Fruit fly (Drosophila melanogaster) whole organism, wandering third instar larva: ENCODE results near the gene Zasp66.

ENCODE experiments used
- Abd-B ChIP-seq: fragments of >200 bp; optimal IDR thresholded peaks from 2 replicates; lab custom pipeline; 2017; ENCODE audit warnings: missing biosample characterization, missing genetic modification characterization
- CG32264 ChIP-seq: fragments of 200-800 bp; sonication (Bioruptor generic); optimal IDR thresholded peaks from 2 replicates; lab custom pipeline; 2016; ENCODE audit warnings: missing biosample characterization, missing genetic modification characterization
- CG9705 ChIP-seq: fragments of 200-800 bp; sonication (Bioruptor generic); optimal IDR thresholded peaks from 2 replicates; lab custom pipeline; 2018; ENCODE audit warnings: missing biosample characterization, mild to moderate bottlenecking, missing genetic modification characterization
- CrebA ChIP-seq: fragments of 200-800 bp; sonication (Bioruptor generic); optimal IDR thresholded peaks from 2 replicates; lab custom pipeline; 2016; ENCODE audit warnings: missing biosample characterization, mild to moderate bottlenecking, missing genetic modification characterization, borderline replicate concordance
- Dfd ChIP-seq: fragments of >200 bp; optimal IDR thresholded peaks from 2 replicates; lab custom pipeline; 2017; ENCODE audit warnings: missing biosample characterization, missing genetic modification characterization
- Dif ChIP-seq: fragments of 200-275, 200-300 bp; sonication (Bioruptor generic); optimal IDR thresholded peaks from 2 replicates; lab custom pipeline; 2018; ENCODE audit warnings: missing biosample characterization, missing genetic modification characterization; ENCODE audit not compliant: partially characterized antibody
- GATAd ChIP-seq: sonication (Bioruptor generic); optimal IDR thresholded peaks from 2 replicates; lab custom pipeline; 2016; ENCODE audit warnings: missing biosample characterization, missing genetic modification characterization
- HLH106 ChIP-seq: fragments of 200-800 bp; optimal IDR thresholded peaks from 3 replicates; lab custom pipeline; 2019; ENCODE audit warnings: missing biosample characterization, mild to moderate bottlenecking, missing genetic modification characterization, moderate library complexity
- Hnf4 ChIP-seq: fragments of 200-800 bp; sonication (Bioruptor generic); optimal IDR thresholded peaks from 2 replicates; lab custom pipeline; 2016; ENCODE audit warnings: missing biosample characterization, mild to moderate bottlenecking, missing genetic modification characterization
- Hr78 ChIP-seq: fragments of >200 bp; optimal IDR thresholded peaks from 2 replicates; lab custom pipeline; 2017; ENCODE audit warnings: missing biosample characterization, missing genetic modification characterization
- Hr83 ChIP-seq: fragments of 200-300 bp; sonication (Bioruptor generic); optimal IDR thresholded peaks from 2 replicates; lab custom pipeline; 2016; ENCODE audit warnings: missing biosample characterization, mild to moderate bottlenecking, missing genetic modification characterization, moderate library complexity; ENCODE audit not compliant: poor library complexity, severe bottlenecking
- Jra ChIP-seq: sonication (Bioruptor generic); optimal IDR thresholded peaks from 2 replicates; lab custom pipeline; 2016; ENCODE audit warnings: missing biosample characterization, missing genetic modification characterization
- Mio ChIP-seq: sonication (Bioruptor generic); optimal IDR thresholded peaks from 2 replicates; lab custom pipeline; 2016; ENCODE audit warnings: missing biosample characterization, missing genetic modification characterization
- Myc ChIP-seq: fragments of >200 bp; optimal IDR thresholded peaks from 2 replicates; lab custom pipeline; 2017
- N ChIP-seq: fragments of >200 bp; optimal IDR thresholded peaks from 2 replicates; lab custom pipeline; 2018; ENCODE audit warnings: missing biosample characterization, missing external identifiers, missing genetic modification characterization
- OdsH ChIP-seq: fragments of 200-800 bp; sonication (Bioruptor generic); optimal IDR thresholded peaks from 2 replicates; lab custom pipeline; 2016; ENCODE audit warnings: missing biosample characterization, mild to moderate bottlenecking, missing genetic modification characterization
- Rel ChIP-seq, 2 experiments: fragments of 200-800 bp; sonication (Bioruptor generic) in 1 of 2; optimal IDR thresholded peaks; 2 replicates in 1 of 2; 3 replicates in 1 of 2; lab custom pipeline; 2016 to 2019; ENCODE audit warnings: mild to moderate bottlenecking in 2 of 2, missing biosample characterization in 2 of 2, missing genetic modification characterization in 2 of 2, moderate library complexity in 1 of 2
- Sp1 ChIP-seq: fragments of 200-800 bp; sonication (Bioruptor generic); optimal IDR thresholded peaks from 3 replicates; lab custom pipeline; 2019; ENCODE audit warnings: missing biosample characterization, mild to moderate bottlenecking, missing genetic modification characterization, moderate library complexity
- Vsx2 ChIP-seq: fragments of 200-300, 225-300 bp; sonication (Bioruptor generic); optimal IDR thresholded peaks from 2 replicates; lab custom pipeline; 2018; ENCODE audit warnings: missing biosample characterization, missing genetic modification characterization; ENCODE audit not compliant: partially characterized antibody
- br ChIP-seq: fragments of 200-800 bp; sonication (Bioruptor generic); optimal IDR thresholded peaks from 2 replicates; lab custom pipeline; 2016; ENCODE audit warnings: missing biosample characterization, missing genetic modification characterization
- brk ChIP-seq: fragments of 200-800 bp; sonication (Bioruptor generic); optimal IDR thresholded peaks from 2 replicates; lab custom pipeline; 2016; ENCODE audit warnings: missing biosample characterization, mild to moderate bottlenecking, missing genetic modification characterization
- dl ChIP-seq, 2 experiments: fragments of 175-275, 200-275 bp in 1 of 2; fragments of 200-275 bp in 1 of 2; sonication (Bioruptor generic); optimal IDR thresholded peaks; lab custom pipeline; 2018; ENCODE audit warnings: mild to moderate bottlenecking in 2 of 2, missing biosample characterization in 2 of 2, missing genetic modification characterization in 2 of 2, moderate library complexity in 2 of 2; ENCODE audit not compliant: partially characterized antibody in 2 of 2, insufficient read depth in 1 of 2
- dmrt93B ChIP-seq: fragments of 200-800 bp; sonication (Bioruptor generic); optimal IDR thresholded peaks from 2 replicates; lab custom pipeline; 2018; ENCODE audit warnings: missing biosample characterization, mild to moderate bottlenecking, missing genetic modification characterization
- dsf ChIP-seq: sonication (Bioruptor generic); optimal IDR thresholded peaks from 2 replicates; lab custom pipeline; 2016; ENCODE audit warnings: missing biosample characterization, missing genetic modification characterization, borderline replicate concordance
- ey ChIP-seq: fragments of 200-800 bp; sonication (Bioruptor generic); optimal IDR thresholded peaks from 2 replicates; lab custom pipeline; 2016; ENCODE audit warnings: missing biosample characterization, missing genetic modification characterization
- foxo ChIP-seq, 2 experiments: fragments of 200-800 bp; sonication (Bioruptor generic); optimal IDR thresholded peaks; 2 replicates in 1 of 2; 3 replicates in 1 of 2; lab custom pipeline; 2016 to 2017; ENCODE audit warnings: missing biosample characterization in 2 of 2, missing genetic modification characterization in 2 of 2
- fru ChIP-seq: fragments of 200-800 bp; sonication (Bioruptor generic); optimal IDR thresholded peaks from 3 replicates; lab custom pipeline; 2016; ENCODE audit warnings: missing biosample characterization, mild to moderate bottlenecking, missing genetic modification characterization
- h ChIP-seq: fragments of 200-800 bp; sonication (Bioruptor generic); optimal IDR thresholded peaks from 3 replicates; lab custom pipeline; 2016; ENCODE audit warnings: missing biosample characterization, mild to moderate bottlenecking, missing genetic modification characterization
- lola ChIP-seq: fragments of >200 bp; optimal IDR thresholded peaks from 2 replicates; lab custom pipeline; 2017; ENCODE audit warnings: missing biosample characterization, missing genetic modification characterization
- pan ChIP-seq: fragments of >200 bp; optimal IDR thresholded peaks from 2 replicates; lab custom pipeline; 2017
- psq ChIP-seq: fragments of 200-800 bp; sonication (Bioruptor generic); optimal IDR thresholded peaks from 3 replicates; lab custom pipeline; 2017; ENCODE audit warnings: missing biosample characterization, mild to moderate bottlenecking, missing genetic modification characterization, moderate library complexity
- rgr ChIP-seq: fragments of 200-800 bp; sonication (Bioruptor generic); optimal IDR thresholded peaks from 3 replicates; lab custom pipeline; 2016; ENCODE audit warnings: missing biosample characterization, mild to moderate bottlenecking, missing genetic modification characterization
- sage ChIP-seq: fragments of 200-800 bp; sonication (Bioruptor generic); optimal IDR thresholded peaks from 2 replicates; lab custom pipeline; 2016; ENCODE audit warnings: missing biosample characterization, mild to moderate bottlenecking, missing genetic modification characterization
- sv ChIP-seq: fragments of 200-800 bp; sonication (Bioruptor generic); optimal IDR thresholded peaks from 3 replicates; lab custom pipeline; 2016; ENCODE audit warnings: missing biosample characterization, missing genetic modification characterization
- usp ChIP-seq: fragments of >200 bp; optimal IDR thresholded peaks from 2 replicates; lab custom pipeline; 2017; ENCODE audit warnings: missing biosample characterization, missing genetic modification characterization
- woc ChIP-seq: sonication (Bioruptor generic); optimal IDR thresholded peaks from 2 replicates; lab custom pipeline; 2016; ENCODE audit warnings: missing biosample characterization, mild to moderate bottlenecking, missing genetic modification characterization

The Zasp66 gene

DNA sequence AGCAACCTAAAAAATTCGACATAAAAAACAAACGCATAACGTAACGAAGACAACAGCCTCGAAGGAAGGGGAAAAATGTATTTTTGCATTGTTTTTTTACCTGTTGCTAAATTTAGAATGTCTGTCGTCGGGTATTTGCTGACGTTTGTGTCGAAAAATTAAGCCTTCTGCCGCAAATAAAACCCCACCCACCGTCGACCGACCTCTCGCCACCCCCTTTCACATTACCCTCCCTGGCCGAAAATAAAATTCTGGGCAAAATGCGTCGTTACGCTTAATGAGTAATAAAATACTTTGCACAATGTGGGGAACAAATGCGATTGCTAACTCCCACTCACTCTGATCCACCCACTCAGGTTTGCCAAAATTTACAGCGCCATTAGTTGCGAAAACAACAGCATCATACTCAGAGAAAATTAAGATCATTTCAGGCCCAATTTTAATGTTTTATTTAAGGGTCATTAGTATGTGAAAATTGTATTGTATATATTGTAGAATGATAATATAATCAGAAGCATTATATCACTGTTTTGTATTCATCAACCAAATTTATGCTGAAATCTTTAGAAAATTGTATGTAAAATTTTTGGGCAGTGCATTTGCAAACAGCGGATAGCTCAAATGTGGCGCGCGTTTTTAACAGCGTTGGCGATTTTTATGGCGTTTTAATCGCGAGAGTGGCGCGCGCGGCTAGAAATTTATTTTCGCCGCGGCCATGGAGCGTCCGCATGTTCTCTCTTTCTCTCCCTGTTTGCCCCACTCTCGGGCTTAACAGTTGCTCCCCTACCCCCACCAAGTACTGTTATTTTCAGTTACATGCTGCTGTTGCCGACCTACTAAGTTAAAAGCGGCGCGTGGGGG, 48.3 kb downstream of the Zasp66 start:
- TF ChIP-seq h (peak; percentile 99), Myc (lab: Kevin White, UChicago) (peak; percentile 53), ey (peak; percentile 75), CG9705 (GFP tag; lab: Kevin White, UChicago) (no peak), dl (GFP tag; optimal IDR thresholded peaks at IDR 0.05; lab: Kevin White, UChicago; ENCODE audit: insufficient read depth in 1 of 2, partially characterized antibody in 2 of 2) (peak in 1 of 2 experiments; percentile 14), dsf (GFP tag; lab: Kevin White, UChicago) (peak; percentile 13), sage (peak; percentile 23), brk (GFP tag; lab: Kevin White, UChicago) (peak; percentile 54), Sp1 (GFP tag; lab: Kevin White, UChicago) (peak; percentile 74), OdsH (GFP tag; lab: Kevin White, UChicago) (peak; percentile 81), fru (GFP tag; lab: Kevin White, UChicago) (peak; percentile 83), Hnf4 (GFP tag; lab: Kevin White, UChicago) (peak; percentile 63), CG32264 (GFP tag; lab: Kevin White, UChicago) (peak; percentile 11), rgr (GFP tag; lab: Kevin White, UChicago) (peak; percentile 87), dmrt93B (GFP tag; lab: Kevin White, UChicago) (peak; percentile 47), pan (lab: Kevin White, UChicago) (no peak), Rel (GFP tag; optimal IDR thresholded peaks at IDR 0.05; lab: Kevin White, UChicago) (no peak), Rel (tag; optimal IDR thresholded peaks at IDR 0.05; lab: Kevin White, UChicago) (peak; percentile 92), woc (peak; percentile 20), Mio (GFP tag; lab: Kevin White, UChicago) (no peak), psq (GFP tag; lab: Kevin White, UChicago) (peak; percentile 61), foxo (GFP tag; optimal IDR thresholded peaks at IDR 0.05; lab: Kevin White, UChicago) (peak; percentile 21 to 81), N (GFP tag; lab: Kevin White, UChicago) (no peak), Jra (GFP tag; lab: Kevin White, UChicago) (peak; percentile 18), GATAd (GFP tag; lab: Kevin White, UChicago) (peak; percentile 8), Dif (GFP tag; lab: Kevin White, UChicago) (peak; percentile 17), br (peak; percentile 77), lola (GFP tag; lab: Kevin White, UChicago) (no peak), sv (GFP tag; lab: Kevin White, UChicago) (no peak), Dfd (GFP tag; lab: Kevin White, UChicago) (no peak), Hr83 (no peak), HLH106 (tag; lab: Kevin White, UChicago) (peak; percentile 77)

- TF ChIP-seq pan (lab: Kevin White, UChicago) (no peak), br (no peak), h (peak; percentile 24), CG9705 (GFP tag; lab: Kevin White, UChicago) (no peak), fru (GFP tag; lab: Kevin White, UChicago) (no peak), Rel (GFP tag; optimal IDR thresholded peaks at IDR 0.05; lab: Kevin White, UChicago) (no peak), Rel (tag; optimal IDR thresholded peaks at IDR 0.05; lab: Kevin White, UChicago) (no peak)
These were observed 49.3 kb downstream of the Zasp66 start for dm6 chr3L:8673377-8674000.

dm6 chr3L:8675029-8675544, 50.9 kb downstream of the Zasp66 start:
- no peak for TF ChIP-seq sv (GFP tag; lab: Kevin White, UChicago)
- no peak for TF ChIP-seq usp (GFP tag; lab: Kevin White, UChicago)
- no peak for TF ChIP-seq Hnf4 (GFP tag; lab: Kevin White, UChicago)
- TF ChIP-seq dmrt93B (GFP tag; lab: Kevin White, UChicago), result peak; percentile 18
- TF ChIP-seq CG9705 (GFP tag; lab: Kevin White, UChicago), result peak; percentile 9
- TF ChIP-seq Dif (GFP tag; lab: Kevin White, UChicago), result no peak
- TF ChIP-seq Dfd (GFP tag; lab: Kevin White, UChicago), result no peak
- TF ChIP-seq sage, result no peak
- TF ChIP-seq CrebA, result no peak
- TF ChIP-seq h, result no peak
- TF ChIP-seq br, result peak; percentile 69
- no peak for TF ChIP-seq dsf (GFP tag; lab: Kevin White, UChicago)
- TF ChIP-seq woc, result no peak
- TF ChIP-seq GATAd (GFP tag; lab: Kevin White, UChicago), result no peak
- TF ChIP-seq Jra (GFP tag; lab: Kevin White, UChicago), result no peak
- TF ChIP-seq Vsx2 (GFP tag; lab: Kevin White, UChicago), result no peak
- TF ChIP-seq fru (GFP tag; lab: Kevin White, UChicago), result peak; percentile 56
- no peak for TF ChIP-seq Rel (GFP tag; optimal IDR thresholded peaks at IDR 0.05; lab: Kevin White, UChicago)
- TF ChIP-seq Rel (tag; optimal IDR thresholded peaks at IDR 0.05; lab: Kevin White, UChicago), result peak; percentile 100
- TF ChIP-seq lola (GFP tag; lab: Kevin White, UChicago), result no peak
- TF ChIP-seq brk (GFP tag; lab: Kevin White, UChicago), result no peak
- no peak for TF ChIP-seq N (GFP tag; lab: Kevin White, UChicago)
- TF ChIP-seq Hr78 (GFP tag; lab: Kevin White, UChicago), result no peak
- TF ChIP-seq rgr (GFP tag; lab: Kevin White, UChicago), result no peak
- TF ChIP-seq ey, result no peak
- TF ChIP-seq Hr83, result no peak
- no peak for TF ChIP-seq dl (GFP tag; optimal IDR thresholded peaks at IDR 0.05; lab: Kevin White, UChicago; ENCODE audit: insufficient read depth in 1 of 2, partially characterized antibody in 2 of 2)
- peak in 1 of 2 experiments; percentile 21 for TF ChIP-seq foxo (GFP tag; optimal IDR thresholded peaks at IDR 0.05; lab: Kevin White, UChicago)
- TF ChIP-seq Mio (GFP tag; lab: Kevin White, UChicago), result no peak
- no peak for TF ChIP-seq Abd-B (GFP tag; lab: Kevin White, UChicago)
- TF ChIP-seq CG32264 (GFP tag; lab: Kevin White, UChicago), result no peak
- no peak for TF ChIP-seq pan (lab: Kevin White, UChicago)
- no peak for TF ChIP-seq Sp1 (GFP tag; lab: Kevin White, UChicago)
